Fruit fly (Drosophila melanogaster): ENCODE data around the gene kuz.

The kuz gene

DNA sequence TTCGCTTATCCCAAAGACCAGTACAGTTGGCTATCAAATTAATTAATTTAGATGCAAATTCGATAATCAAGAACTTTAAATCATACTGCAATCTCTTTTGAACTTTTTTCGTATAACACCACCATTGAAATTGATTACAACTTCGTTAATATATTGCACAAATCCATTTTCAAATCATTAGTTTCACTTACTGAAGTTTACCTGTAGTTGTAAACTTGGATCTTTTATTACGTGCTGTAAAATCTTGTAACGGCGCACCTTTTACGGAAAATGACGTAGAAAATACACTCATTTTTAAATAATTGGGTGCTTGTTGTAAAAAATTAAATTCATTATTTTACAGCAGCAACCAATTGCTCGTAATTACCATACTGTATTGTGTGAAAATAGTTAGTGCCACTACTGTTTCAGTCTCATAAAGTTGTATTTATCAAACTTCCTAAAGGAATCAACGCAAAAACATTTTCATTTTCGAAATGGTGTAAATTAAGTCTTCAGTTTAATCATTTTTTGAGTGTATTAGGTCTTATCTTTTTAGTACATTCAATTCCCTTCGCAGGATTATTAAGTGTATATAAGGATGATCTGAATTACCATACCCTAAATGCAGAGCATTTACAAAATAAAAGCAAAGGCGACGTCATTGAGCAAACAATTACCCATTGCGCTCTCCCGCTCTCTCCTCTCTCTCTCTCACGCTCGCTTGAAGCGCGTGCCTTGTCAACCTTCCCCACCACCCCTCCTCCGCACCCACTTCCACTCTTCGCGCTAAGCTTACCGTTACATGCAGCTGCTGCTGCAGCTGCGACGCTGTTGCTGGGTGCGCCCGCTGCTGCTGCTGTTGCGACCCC lies 37.5 kb upstream of the kuz start (continued):
- TF ChIP-seq CG2129 (GFP tag; IDR thresholded peaks at IDR 0.05; ENCODE audit: partially characterized antibody) = no peak
- peak; percentile 18 for TF ChIP-seq CG1832 (GFP tag; optimal IDR thresholded peaks at IDR 0.05)
- peak in 1 of 2 experiments; percentile 17 for TF ChIP-seq dpn (GFP tag; optimal IDR thresholded peaks at IDR 0.05)
- no peak for TF ChIP-seq sima (GFP tag; optimal IDR thresholded peaks at IDR 0.05)
- no peak for TF ChIP-seq HmgZ (tag; optimal IDR thresholded peaks at IDR 0.05)
- TF ChIP-seq HHEX (GFP tag; optimal IDR thresholded peaks at IDR 0.05) = peak; percentile 19
- no peak for TF ChIP-seq sim (GFP tag; IDR thresholded peaks at IDR 0.05)
- TF ChIP-seq dmrt11E (tag; optimal IDR thresholded peaks at IDR 0.05) = no peak
- TF ChIP-seq onecut (GFP tag; IDR thresholded peaks at IDR 0.05) = no peak
- no peak for TF ChIP-seq vfl (GFP tag; optimal IDR thresholded peaks at IDR 0.05)
- TF ChIP-seq CG11696 (GFP tag; IDR thresholded peaks at IDR 0.05) = no peak
- TF ChIP-seq CG14014 (GFP tag; IDR thresholded peaks at IDR 0.05) = no peak
- TF ChIP-seq tgo (GFP tag; IDR thresholded peaks at IDR 0.05) = peak; percentile 55; the same call in 2 of the 3 replicates
- no peak for TF ChIP-seq disco-r (GFP tag; optimal IDR thresholded peaks at IDR 0.05)
- no peak for TF ChIP-seq CG18599 (GFP tag; optimal IDR thresholded peaks at IDR 0.05)
- no peak for TF ChIP-seq sr (GFP tag; IDR thresholded peaks at IDR 0.05)
- TF ChIP-seq CG16779 (GFP tag; IDR thresholded peaks at IDR 0.05) = no peak
- no peak for TF ChIP-seq gcm2 (GFP tag; optimal IDR thresholded peaks at IDR 0.05)
- TF ChIP-seq fd3F (GFP tag; optimal IDR thresholded peaks at IDR 0.05) = peak; percentile 39
- TF ChIP-seq dm (GFP tag; optimal IDR thresholded peaks at IDR 0.05) = no peak
- no peak for TF ChIP-seq tna (GFP tag; IDR thresholded peaks at IDR 0.05; ENCODE audit: partially characterized antibody)
- peak; percentile 12 to 23 for TF ChIP-seq chif (GFP tag; optimal IDR thresholded peaks at IDR 0.05)
- TF ChIP-seq bigmax (GFP tag; optimal IDR thresholded peaks at IDR 0.05) = no peak
- TF ChIP-seq dimm (GFP tag; IDR thresholded peaks at IDR 0.05) = 0 out of 2 replicates have a peak, but pooled peaks have one; percentile 19
- no peak for TF ChIP-seq D19B (GFP tag; optimal IDR thresholded peaks at IDR 0.05)
- no peak for TF ChIP-seq chn (GFP tag; optimal IDR thresholded peaks at IDR 0.05)
- TF ChIP-seq B-H1 (GFP tag; IDR thresholded peaks at IDR 0.05) = peak; percentile 17; the same call in 1 of the 3 replicates
- no peak for TF ChIP-seq tll (GFP tag; optimal IDR thresholded peaks at IDR 0.05)
- no peak for TF ChIP-seq Eip74EF (GFP tag; optimal IDR thresholded peaks at IDR 0.05)
- TF ChIP-seq sqz (GFP tag; optimal IDR thresholded peaks at IDR 0.05) = no peak
- peak; percentile 12 for TF ChIP-seq bab2 (GFP tag; optimal IDR thresholded peaks at IDR 0.05)
- no peak for TF ChIP-seq Jarid2 (GFP tag; optimal IDR thresholded peaks at IDR 0.05)
- TF ChIP-seq CG1647 (GFP tag; optimal IDR thresholded peaks at IDR 0.05) = peak; percentile 12
- TF ChIP-seq Dll (GFP tag; IDR thresholded peaks at IDR 0.05; ENCODE audit: partially characterized antibody) = no peak
- peak; percentile 57 for TF ChIP-seq Oli (tag; optimal IDR thresholded peaks at IDR 0.05)
- no peak for TF ChIP-seq CG16813 (GFP tag; IDR thresholded peaks at IDR 0.05; ENCODE audit: partially characterized antibody)
- TF ChIP-seq salm (tag; optimal IDR thresholded peaks at IDR 0.05) = no peak
- peak; percentile 21 for TF ChIP-seq CG4854 (GFP tag; optimal IDR thresholded peaks at IDR 0.05)
- TF ChIP-seq dmrt99B (tag; optimal IDR thresholded peaks at IDR 0.05) = peak; percentile 49
- no peak for TF ChIP-seq CG3995 (GFP tag; optimal IDR thresholded peaks at IDR 0.05)
- no peak for TF ChIP-seq slp2 (GFP tag; optimal IDR thresholded peaks at IDR 0.05)
- no peak for TF ChIP-seq Stat92E (GFP tag; optimal IDR thresholded peaks at IDR 0.05)
- no peak for TF ChIP-seq Bgb (GFP tag; IDR thresholded peaks at IDR 0.05; ENCODE audit: partially characterized antibody)
- 0 out of 2 replicates have a peak, but pooled peaks have one; percentile 10 for TF ChIP-seq al (GFP tag; IDR thresholded peaks at IDR 0.05)
- no peak for TF ChIP-seq zfh2 (GFP tag; optimal IDR thresholded peaks at IDR 0.05)
- no peak for TF ChIP-seq ssp (GFP tag; IDR thresholded peaks at IDR 0.05)
- TF ChIP-seq CG8359 (GFP tag; optimal IDR thresholded peaks at IDR 0.05; ENCODE audit: borderline replicate concordance) = no peak
- no peak for TF ChIP-seq CG2875 (GFP tag; optimal IDR thresholded peaks at IDR 0.05)
